Fruit fly (Drosophila melanogaster) whole organism, embryonic: Measurements from ENCODE around the gene CG43116.
A peak's percentile ranks its signal among the peaks of the same experiment; 100 is the strongest.

Experiments used
- Atf-2 ChIP-seq: fragments of 200-800 bp; sonication (Bioruptor generic); optimal IDR thresholded peaks from 2 replicates; lab custom pipeline; 2016; ENCODE audit warnings: missing biosample characterization, missing genetic modification characterization
- CG10147 ChIP-seq: fragments of 200-800 bp; sonication (Bioruptor generic); optimal IDR thresholded peaks from 2 replicates; lab custom pipeline; 2019; ENCODE audit warnings: missing biosample characterization, mild to moderate bottlenecking, missing genetic modification characterization, moderate library complexity
- CG1024 ChIP-seq: fragments of 200-800 bp; sonication (Bioruptor generic); IDR thresholded peaks from 2 replicates; pipeline ENCODE4 v1.3.6; 2022; ENCODE audit warnings: missing biosample characterization, missing genetic modification characterization
- CG10431 ChIP-seq: fragments of 200-800 bp; sonication (Bioruptor generic); optimal IDR thresholded peaks from 3 replicates; lab custom pipeline; 2018; ENCODE audit warnings: missing biosample characterization, mild to moderate bottlenecking, missing genetic modification characterization
- CG10979 ChIP-seq: fragments of 200-800 bp; sonication (Bioruptor generic); optimal IDR thresholded peaks from 2 replicates; lab custom pipeline; 2018; ENCODE audit warnings: missing biosample characterization, mild to moderate bottlenecking, missing genetic modification characterization, moderate library complexity
- CG11695 ChIP-seq: fragments of 200-800 bp; sonication (Bioruptor generic); IDR thresholded peaks from 3 replicates; pipeline ENCODE4 v1.3.6; 2022; ENCODE audit warnings: missing biosample characterization, missing genetic modification characterization
- CG11723 ChIP-seq: fragments of 200-800 bp; sonication (Bioruptor generic); optimal IDR thresholded peaks from 2 replicates; lab custom pipeline; 2017; ENCODE audit warnings: missing biosample characterization, mild to moderate bottlenecking, missing genetic modification characterization
- CG14667 ChIP-seq: fragments of 200-800 bp; sonication (Bioruptor generic); IDR thresholded peaks from 2 replicates; pipeline ENCODE4 v1.3.6; 2022; ENCODE audit warnings: missing biosample characterization, missing genetic modification characterization
- CG15479 ChIP-seq: fragments of 200-800 bp; sonication (Bioruptor generic); optimal IDR thresholded peaks from 3 replicates; lab custom pipeline; 2019; ENCODE audit warnings: missing biosample characterization, mild to moderate bottlenecking, missing genetic modification characterization, moderate library complexity
- CG17359 ChIP-seq: fragments of 200-800 bp; sonication (Bioruptor generic); optimal IDR thresholded peaks from 3 replicates; lab custom pipeline; 2018; ENCODE audit warnings: missing biosample characterization, mild to moderate bottlenecking, missing genetic modification characterization, moderate library complexity
- CG1792 ChIP-seq: fragments of 200-800 bp; sonication (Bioruptor generic); optimal IDR thresholded peaks from 2 replicates; lab custom pipeline; 2016; ENCODE audit warnings: missing biosample characterization, missing genetic modification characterization
- CG18011 ChIP-seq: fragments of 200-800 bp; sonication (Bioruptor generic); optimal IDR thresholded peaks from 2 replicates; lab custom pipeline; 2017; ENCODE audit warnings: missing biosample characterization, missing genetic modification characterization, mild to moderate bottlenecking, moderate library complexity, missing genotype
- CG18599 ChIP-seq: fragments of 200-800 bp; sonication (Bioruptor generic); optimal IDR thresholded peaks from 3 replicates; lab custom pipeline; 2017; ENCODE audit warnings: missing biosample characterization, missing genetic modification characterization, mild to moderate bottlenecking, moderate library complexity, missing genetic modification reagents
- CG3065 ChIP-seq: fragments of 200-800 bp; sonication (Bioruptor generic); optimal IDR thresholded peaks from 2 replicates; lab custom pipeline; 2016; ENCODE audit warnings: missing biosample characterization, missing genetic modification characterization
- CG34224 ChIP-seq: fragments of 200-800 bp; sonication (Bioruptor generic); IDR thresholded peaks from 3 replicates; pipeline ENCODE4 v1.3.6; 2022; ENCODE audit warnings: missing biosample characterization, missing genetic modification characterization; ENCODE audit not compliant: partially characterized antibody
- CG34376 ChIP-seq: fragments of 200-800 bp; sonication (Bioruptor generic); optimal IDR thresholded peaks from 2 replicates; lab custom pipeline; 2018; ENCODE audit warnings: missing biosample characterization, mild to moderate bottlenecking, missing genetic modification characterization
- CG4360 ChIP-seq: fragments of 200-800 bp; sonication (Bioruptor generic); IDR thresholded peaks from 2 replicates; pipeline ENCODE4 v1.3.6; 2022; ENCODE audit warnings: missing biosample characterization, missing genetic modification characterization
- CG4617 ChIP-seq: fragments of 200-800 bp; sonication (Bioruptor generic); optimal IDR thresholded peaks from 3 replicates; lab custom pipeline; 2016; ENCODE audit warnings: missing biosample characterization, missing genetic modification characterization, borderline replicate concordance
- CG5953 ChIP-seq: fragments of 200-800 bp; sonication (Bioruptor generic); IDR thresholded peaks from 2 replicates; pipeline ENCODE4 v1.3.6; 2022; ENCODE audit warnings: missing biosample characterization, missing genetic modification characterization
- CG7357 ChIP-seq: fragments of 200-800 bp; sonication (Bioruptor generic); IDR thresholded peaks from 3 replicates; pipeline ENCODE4 v1.3.6; 2022; ENCODE audit warnings: missing biosample characterization, missing genetic modification characterization
- CG7963 ChIP-seq: fragments of 200-800 bp; sonication (Bioruptor generic); IDR thresholded peaks from 3 replicates; pipeline ENCODE4 v1.3.6; 2022; ENCODE audit warnings: missing biosample characterization, missing genetic modification characterization; ENCODE audit not compliant: partially characterized antibody
- CG9727 ChIP-seq: fragments of 200-800 bp; sonication (Bioruptor generic); optimal IDR thresholded peaks from 3 replicates; lab custom pipeline; 2017; ENCODE audit warnings: missing biosample characterization, mild to moderate bottlenecking, missing genetic modification characterization
- CG9932 ChIP-seq: fragments of 200-800 bp; sonication (Bioruptor generic); IDR thresholded peaks from 2 replicates; pipeline ENCODE4 v1.3.6; 2022; ENCODE audit warnings: missing biosample characterization, missing genetic modification characterization
- CkIIα-i1 ChIP-seq: fragments of 200-800 bp; sonication (Bioruptor generic); IDR thresholded peaks from 2 replicates; pipeline ENCODE4 v1.3.6; 2022; ENCODE audit warnings: missing biosample characterization, missing genetic modification characterization
- D19B ChIP-seq: fragments of 200-800 bp; sonication (Bioruptor generic); optimal IDR thresholded peaks from 2 replicates; lab custom pipeline; 2017; ENCODE audit warnings: missing biosample characterization, mild to moderate bottlenecking, missing genetic modification characterization
- Hr51 ChIP-seq, 2 experiments: fragments of 200-800 bp; sonication (Bioruptor generic); optimal IDR thresholded peaks; 2 replicates in 1 of 2; 3 replicates in 1 of 2; lab custom pipeline; 2016 to 2018; ENCODE audit warnings: missing biosample characterization in 2 of 2, missing genetic modification characterization in 2 of 2, mild to moderate bottlenecking in 1 of 2, moderate library complexity in 1 of 2
- Hr78 ChIP-seq, 2 experiments: fragments of 200-800 bp in 1 of 2; fragments of >200 bp in 1 of 2; sonication (Bioruptor generic) in 1 of 2; optimal IDR thresholded peaks; 2 replicates each; lab custom pipeline; 2017 to 2019; ENCODE audit warnings: missing biosample characterization in 2 of 2, missing genetic modification characterization in 2 of 2, mild to moderate bottlenecking in 1 of 2, moderate library complexity in 1 of 2
- MESR4 ChIP-seq: fragments of 200-800 bp; sonication (Bioruptor generic); optimal IDR thresholded peaks from 2 replicates; lab custom pipeline; 2018; ENCODE audit warnings: missing biosample characterization, mild to moderate bottlenecking, missing genetic modification characterization, moderate library complexity
- Oli ChIP-seq: fragments of 200-800 bp; sonication (Bioruptor generic); optimal IDR thresholded peaks from 2 replicates; lab custom pipeline; 2018; ENCODE audit warnings: missing biosample characterization, mild to moderate bottlenecking, missing genetic modification characterization, moderate library complexity
- Rx ChIP-seq: fragments of 200-800 bp; sonication (Bioruptor generic); IDR thresholded peaks from 2 replicates; pipeline ENCODE4 v1.3.6; 2022; ENCODE audit warnings: missing biosample characterization, missing genetic modification characterization
- Taf1 ChIP-seq: fragments of 200-800 bp; sonication (Bioruptor generic); IDR thresholded peaks from 2 replicates; pipeline ENCODE4 v1.3.6; 2022; ENCODE audit warnings: missing biosample characterization, missing genetic modification characterization
- Xbp1 ChIP-seq: fragments of 200-800 bp; sonication (Bioruptor generic); optimal IDR thresholded peaks from 3 replicates; lab custom pipeline; 2016; ENCODE audit warnings: missing biosample characterization, mild to moderate bottlenecking, missing genetic modification characterization
- aop ChIP-seq: fragments of 200-800 bp; sonication (Bioruptor generic); IDR thresholded peaks from 2 replicates; pipeline ENCODE4 v1.3.6; 2022; ENCODE audit warnings: missing biosample characterization, missing genetic modification characterization
- bowl ChIP-seq: fragments of 200-800 bp; sonication (Bioruptor generic); IDR thresholded peaks from 2 replicates; pipeline ENCODE4 v1.3.6; 2022; ENCODE audit warnings: missing biosample characterization, missing genetic modification characterization
- caup ChIP-seq: fragments of 200-800 bp; sonication (Bioruptor generic); optimal IDR thresholded peaks from 3 replicates; lab custom pipeline; 2017; ENCODE audit warnings: missing biosample characterization, mild to moderate bottlenecking, missing genetic modification characterization, moderate library complexity; ENCODE audit not compliant: severe bottlenecking
- danr ChIP-seq: fragments of 200-800 bp; sonication (Bioruptor generic); IDR thresholded peaks from 2 replicates; pipeline ENCODE4 v1.3.6; 2022; ENCODE audit warnings: missing biosample characterization, missing genetic modification characterization
- dati ChIP-seq: fragments of 200-800 bp; sonication (Bioruptor generic); IDR thresholded peaks from 2 replicates; pipeline ENCODE4 v1.3.6; 2022; ENCODE audit warnings: missing biosample characterization, missing genetic modification characterization
- emc ChIP-seq: fragments of 200-800 bp; sonication (Bioruptor generic); optimal IDR thresholded peaks from 2 replicates; lab custom pipeline; 2016; ENCODE audit warnings: missing biosample characterization, missing genetic modification characterization
- eve ChIP-seq, 2 experiments: fragments of >200 bp; optimal IDR thresholded peaks; 2 replicates each; lab custom pipeline; 2017; ENCODE audit warnings: missing biosample characterization in 2 of 2, missing genetic modification characterization in 2 of 2
- fu2 ChIP-seq: fragments of 200-800 bp; sonication (Bioruptor generic); optimal IDR thresholded peaks from 2 replicates; lab custom pipeline; 2016; ENCODE audit warnings: missing biosample characterization, missing genetic modification characterization
- gcm2 ChIP-seq: fragments of 200-800 bp; sonication (Bioruptor generic); optimal IDR thresholded peaks from 2 replicates; lab custom pipeline; 2016; ENCODE audit warnings: missing biosample characterization, missing genetic modification characterization
- pros ChIP-seq: fragments of 200-800 bp; sonication (Bioruptor generic); optimal IDR thresholded peaks from 3 replicates; lab custom pipeline; 2019; ENCODE audit warnings: missing biosample characterization, mild to moderate bottlenecking, missing genetic modification characterization, moderate library complexity
- pum ChIP-seq: fragments of 200-800 bp; sonication (Bioruptor generic); optimal IDR thresholded peaks from 2 replicates; lab custom pipeline; 2016; ENCODE audit warnings: missing biosample characterization, missing genetic modification characterization
- sqz ChIP-seq: fragments of 200-800 bp; sonication (Bioruptor generic); optimal IDR thresholded peaks from 3 replicates; lab custom pipeline; 2018; ENCODE audit warnings: missing biosample characterization, mild to moderate bottlenecking, missing genetic modification characterization
- ssp ChIP-seq: fragments of 200-800 bp; sonication (Bioruptor generic); IDR thresholded peaks from 2 replicates; pipeline ENCODE4 v1.3.6; 2022; ENCODE audit warnings: missing biosample characterization, missing genetic modification characterization
- stc ChIP-seq: fragments of 200-800 bp; sonication (Bioruptor generic); IDR thresholded peaks from 2 replicates; pipeline ENCODE4 v1.3.6; 2022; ENCODE audit warnings: missing biosample characterization, missing genetic modification characterization
- tgo ChIP-seq: fragments of 200-800 bp; sonication (Bioruptor generic); IDR thresholded peaks from 3 replicates; pipeline ENCODE4 v1.3.6; 2022; ENCODE audit warnings: missing biosample characterization, missing genetic modification characterization

Gene CG43116

DNA sequence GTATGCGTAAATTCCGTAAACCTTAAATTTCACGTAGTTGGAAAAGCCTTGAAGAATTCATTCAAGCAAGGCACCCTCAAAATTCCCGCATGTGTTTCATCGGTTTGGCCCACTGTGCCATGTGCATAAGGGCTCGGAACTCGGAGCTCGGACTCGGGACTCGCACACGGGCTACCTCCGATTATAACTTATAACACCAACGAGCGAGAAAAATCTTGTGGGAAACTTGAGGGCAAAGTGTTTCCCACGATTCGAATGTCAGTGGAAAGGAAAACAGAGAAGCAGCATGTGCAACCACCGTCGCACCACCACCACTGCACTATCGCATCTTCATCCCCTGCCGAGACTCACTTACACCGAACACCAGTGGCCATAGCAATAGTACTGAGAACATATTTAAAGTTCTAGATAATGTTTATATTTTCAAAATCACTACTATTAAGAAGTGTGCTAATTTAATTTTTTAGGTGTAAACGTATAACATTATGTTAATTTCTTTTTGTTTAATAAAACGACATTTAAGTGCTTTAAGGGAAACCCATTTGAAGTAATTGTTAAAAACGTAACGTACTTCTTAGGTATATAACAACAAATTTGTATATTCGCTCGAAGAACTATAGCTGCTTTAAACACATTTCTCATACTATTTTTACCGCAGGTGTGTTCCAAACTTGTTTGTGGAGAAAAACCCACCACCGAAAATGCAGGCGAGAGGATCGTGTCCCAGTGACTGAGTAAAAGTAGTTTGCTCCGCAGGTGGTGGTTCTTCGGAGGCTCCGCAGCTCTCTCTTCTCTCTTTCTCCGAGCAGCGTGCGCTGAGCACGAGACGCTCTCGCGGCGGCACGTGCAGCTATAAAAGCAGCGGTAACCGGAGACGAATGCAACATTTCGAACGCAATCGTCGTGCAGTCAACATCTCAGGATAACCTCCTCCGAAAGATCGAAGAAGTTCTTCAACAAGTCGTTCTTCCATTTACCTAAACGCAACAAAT is 39.7 kb upstream of the CG43116 start (continued):
- no peak for TF ChIP-seq MESR4 (GFP tag; lab: Kevin White, UChicago)
- TF ChIP-seq eve (GFP tag; optimal IDR thresholded peaks at IDR 0.05; lab: Kevin White, UChicago) = peak in 1 of 2 experiments; percentile 78
- TF ChIP-seq Rx (GFP tag; lab: Robert Waterston, UW) = peak; percentile 38
- TF ChIP-seq CG7357 (GFP tag; lab: Robert Waterston, UW) = peak; percentile 44; the same call in 1 of the 3 replicates
- TF ChIP-seq CG9727 = peak; percentile 98
- TF ChIP-seq CG18011 (GFP tag; lab: Kevin White, UChicago) = no peak
- TF ChIP-seq D19B = no peak
- peak; percentile 33 to 74 for TF ChIP-seq Hr51 (GFP tag; optimal IDR thresholded peaks at IDR 0.05; lab: Kevin White, UChicago)
- TF ChIP-seq CG3065 (GFP tag; lab: Kevin White, UChicago) = peak; percentile 57
- peak; percentile 95 for TF ChIP-seq sqz
- no peak for TF ChIP-seq CG5953 (GFP tag; lab: Robert Waterston, UW)
- peak; percentile 99 for TF ChIP-seq CG10979 (tag; lab: Kevin White, UChicago)
- TF ChIP-seq CkIIα-i1 (GFP tag; lab: Robert Waterston, UW) = no peak
- no peak for TF ChIP-seq CG34376 (GFP tag; lab: Kevin White, UChicago)
- TF ChIP-seq CG4360 = peak; percentile 38; the same call in 1 of the 2 replicates
- peak; percentile 97 for TF ChIP-seq CG15479
- TF ChIP-seq CG34224 (GFP tag; lab: Robert Waterston, UW) = no peak
- TF ChIP-seq gcm2 = peak; percentile 42
- no peak for TF ChIP-seq dati (GFP tag; lab: Robert Waterston, UW)
- TF ChIP-seq Xbp1 (GFP tag; lab: Kevin White, UChicago) = peak; percentile 71
- TF ChIP-seq CG10431 (GFP tag; lab: Kevin White, UChicago) = peak; percentile 92
- TF ChIP-seq CG1792 = peak; percentile 51
- TF ChIP-seq CG17359 = peak; percentile 88
- TF ChIP-seq Oli = peak; percentile 92
- no peak for TF ChIP-seq aop (GFP tag; lab: Robert Waterston, UW)
- TF ChIP-seq CG1024 = peak; percentile 15; the same call in 1 of the 2 replicates
- TF ChIP-seq danr (GFP tag; lab: Robert Waterston, UW) = no peak
- peak; percentile 37 for TF ChIP-seq caup (GFP tag; lab: Kevin White, UChicago)
- TF ChIP-seq CG14667 (GFP tag; lab: Robert Waterston, UW) = 0 out of 2 replicates have a peak, but pooled peaks have one; percentile 27
- peak; percentile 78 for TF ChIP-seq CG18599 (GFP tag; lab: Kevin White, UChicago)
- TF ChIP-seq Atf-2 (GFP tag; lab: Kevin White, UChicago) = peak; percentile 69
- peak; percentile 89 for TF ChIP-seq CG11723 (GFP tag; lab: Kevin White, UChicago)
- TF ChIP-seq CG4617 (GFP tag; lab: Kevin White, UChicago) = peak; percentile 49
- peak; percentile 54; the same call in 2 of the 3 replicates for TF ChIP-seq tgo
- peak; percentile 50; the same call in 1 of the 2 replicates for TF ChIP-seq ssp (GFP tag; lab: Robert Waterston, UW)
- peak; percentile 83 for TF ChIP-seq CG11695 (GFP tag; lab: Robert Waterston, UW)
- TF ChIP-seq CG10147 (GFP tag; lab: Kevin White, UChicago) = peak; percentile 71
- TF ChIP-seq Taf1 (GFP tag; lab: Robert Waterston, UW) = no peak
- TF ChIP-seq emc = no peak
- peak; percentile 99 for TF ChIP-seq pros (GFP tag; lab: Kevin White, UChicago)
- TF ChIP-seq bowl (GFP tag; lab: Robert Waterston, UW) = no peak
- TF ChIP-seq pum (GFP tag; lab: Kevin White, UChicago) = peak; percentile 67
- TF ChIP-seq CG9932 (GFP tag; lab: Robert Waterston, UW) = no peak
- no peak for TF ChIP-seq fu2
- 0 out of 2 replicates have a peak, but pooled peaks have one; percentile 38 for TF ChIP-seq stc (GFP tag; lab: Robert Waterston, UW)
- peak in 1 of 2 experiments; percentile 92 for TF ChIP-seq Hr78 (GFP tag; optimal IDR thresholded peaks at IDR 0.05; lab: Kevin White, UChicago)
- no peak for TF ChIP-seq CG7963
